Worm (Caenorhabditis elegans) whole organism, midembryonic: ENCODE results near the gene col-88.

Experiments
- T22C8.4 ChIP-seq: fragments of 200-800 bp; sonication (Bioruptor generic); IDR thresholded peaks from 2 replicates; pipeline ENCODE4 v1.3.6; 2022; ENCODE audit warnings: missing genetic modification characterization, missing compliant biosample characterization
- ref-1 ChIP-seq: fragments of 200-800 bp; sonication (Bioruptor generic); conservative IDR thresholded peaks from 2 replicates; pipeline ENCODE4 v1.3.6; 2022; ENCODE audit warnings: missing genetic modification reagents, missing genetic modification characterization, missing compliant biosample characterization
- tab-1 ChIP-seq: fragments of 200-800 bp; sonication (Bioruptor generic); IDR thresholded peaks from 2 replicates; pipeline ENCODE4 v1.3.6; 2022; ENCODE audit warnings: missing genetic modification characterization, missing compliant biosample characterization

ce11 chrIII:87183-87582, 46.3 kb downstream of the col-88 start, which contains the start of the genes F54C4.4 and mrpl-40:
- TF ChIP-seq tab-1 (GFP tag; lab: Robert Waterston, UW), result no peak
- TF ChIP-seq ref-1 (GFP tag; lab: Robert Waterston, UW), result no peak
- TF ChIP-seq T22C8.4 (GFP tag; lab: Robert Waterston, UW), result peak; percentile 86
